Fruit fly (Drosophila melanogaster) whole organism, embryonic: ENCODE data around the gene Semp1.
A peak's percentile ranks its signal among the peaks of the same experiment; 100 is the strongest.

Experiments used
- Antp ChIP-seq: fragments of 200-800 bp; sonication (Bioruptor generic); optimal IDR thresholded peaks from 3 replicates; lab custom pipeline; 2016; ENCODE audit warnings: missing biosample characterization, missing genetic modification characterization
- CG10274 ChIP-seq: fragments of 200-800 bp; sonication (Bioruptor generic); optimal IDR thresholded peaks from 3 replicates; lab custom pipeline; 2017; ENCODE audit warnings: missing biosample characterization, mild to moderate bottlenecking, missing genetic modification characterization
- CG10654 ChIP-seq: fragments of 200-800 bp; sonication (Bioruptor generic); optimal IDR thresholded peaks from 2 replicates; lab custom pipeline; 2016; ENCODE audit warnings: missing biosample characterization, missing genetic modification characterization
- CG11093 ChIP-seq: fragments of 200-800 bp; sonication (Bioruptor generic); IDR thresholded peaks from 3 replicates; pipeline ENCODE4 v1.3.6; 2022; ENCODE audit warnings: missing biosample characterization, missing genetic modification characterization
- CG11695 ChIP-seq: fragments of 200-800 bp; sonication (Bioruptor generic); IDR thresholded peaks from 3 replicates; pipeline ENCODE4 v1.3.6; 2022; ENCODE audit warnings: missing biosample characterization, missing genetic modification characterization
- CG12769 ChIP-seq: fragments of 200-800 bp; sonication (Bioruptor generic); optimal IDR thresholded peaks from 2 replicates; lab custom pipeline; 2019; ENCODE audit warnings: missing biosample characterization, mild to moderate bottlenecking, missing genetic modification characterization, moderate library complexity
- CG13894 ChIP-seq: fragments of 200-800 bp; sonication (Bioruptor generic); optimal IDR thresholded peaks from 3 replicates; lab custom pipeline; 2018; ENCODE audit warnings: missing biosample characterization, mild to moderate bottlenecking, missing genetic modification characterization, moderate library complexity
- CG14667 ChIP-seq: fragments of 200-800 bp; sonication (Bioruptor generic); IDR thresholded peaks from 2 replicates; pipeline ENCODE4 v1.3.6; 2022; ENCODE audit warnings: missing biosample characterization, missing genetic modification characterization
- CG1603 ChIP-seq: fragments of 200-800 bp; sonication (Bioruptor generic); optimal IDR thresholded peaks from 2 replicates; lab custom pipeline; 2019; ENCODE audit warnings: missing biosample characterization, mild to moderate bottlenecking, missing genetic modification characterization, moderate library complexity
- CG16863 ChIP-seq: fragments of 200-800 bp; sonication (Bioruptor generic); optimal IDR thresholded peaks from 3 replicates; lab custom pipeline; 2016; ENCODE audit warnings: missing biosample characterization, missing genetic modification characterization
- CG18011 ChIP-seq: fragments of 200-800 bp; sonication (Bioruptor generic); optimal IDR thresholded peaks from 2 replicates; lab custom pipeline; 2017; ENCODE audit warnings: missing biosample characterization, missing genetic modification characterization, mild to moderate bottlenecking, moderate library complexity, missing genotype
- CG18599 ChIP-seq: fragments of 200-800 bp; sonication (Bioruptor generic); optimal IDR thresholded peaks from 3 replicates; lab custom pipeline; 2017; ENCODE audit warnings: missing biosample characterization, missing genetic modification characterization, mild to moderate bottlenecking, moderate library complexity, missing genetic modification reagents
- CG32532 ChIP-seq: fragments of 200-800 bp; sonication (Bioruptor generic); IDR thresholded peaks from 2 replicates; pipeline ENCODE4 v1.3.6; 2022; ENCODE audit warnings: missing biosample characterization, missing genetic modification characterization
- CG3281 ChIP-seq: fragments of 200-800 bp; sonication (Bioruptor generic); optimal IDR thresholded peaks from 3 replicates; lab custom pipeline; 2017; ENCODE audit warnings: missing biosample characterization, mild to moderate bottlenecking, missing genetic modification characterization
- CG34224 ChIP-seq: fragments of 200-800 bp; sonication (Bioruptor generic); IDR thresholded peaks from 3 replicates; pipeline ENCODE4 v1.3.6; 2022; ENCODE audit warnings: missing biosample characterization, missing genetic modification characterization; ENCODE audit not compliant: partially characterized antibody
- CG4360 ChIP-seq: fragments of 200-800 bp; sonication (Bioruptor generic); IDR thresholded peaks from 2 replicates; pipeline ENCODE4 v1.3.6; 2022; ENCODE audit warnings: missing biosample characterization, missing genetic modification characterization
- CG43689 ChIP-seq: fragments of 200-800 bp; sonication (Bioruptor generic); IDR thresholded peaks from 2 replicates; pipeline ENCODE4 v1.3.6; 2022; ENCODE audit warnings: missing biosample characterization, missing genetic modification characterization
- CG8290 ChIP-seq, 3 experiments: fragments of 200-800 bp; sonication (Bioruptor generic); optimal IDR thresholded peaks; 2 replicates each; lab custom pipeline; 2016 to 2019; ENCODE audit warnings: missing biosample characterization in 3 of 3, missing genetic modification characterization in 3 of 3, mild to moderate bottlenecking in 2 of 3, moderate library complexity in 1 of 3
- CHES-1-like ChIP-seq: fragments of 200-800 bp; sonication (Bioruptor generic); optimal IDR thresholded peaks from 2 replicates; lab custom pipeline; 2016; ENCODE audit warnings: missing biosample characterization, missing genetic modification characterization
- Dbx ChIP-seq: fragments of 200-800 bp; sonication (Bioruptor generic); IDR thresholded peaks from 3 replicates; pipeline ENCODE4 v1.3.6; 2022; ENCODE audit warnings: missing biosample characterization, missing genetic modification characterization
- Dip3 ChIP-seq: fragments of 200-800 bp; sonication (Bioruptor generic); optimal IDR thresholded peaks from 3 replicates; lab custom pipeline; 2016; ENCODE audit warnings: missing biosample characterization, missing genetic modification characterization
- Drgx ChIP-seq: fragments of 200-800 bp; sonication (Bioruptor generic); IDR thresholded peaks from 2 replicates; pipeline ENCODE4 v1.3.6; 2022; ENCODE audit warnings: missing biosample characterization, missing genetic modification characterization
- Eip74EF ChIP-seq, 2 experiments: fragments of 200-800 bp in 1 of 2; fragments of >200 bp in 1 of 2; sonication (Bioruptor generic) in 1 of 2; optimal IDR thresholded peaks; 2 replicates each; lab custom pipeline; 2017 to 2019; ENCODE audit warnings: missing biosample characterization in 2 of 2, missing genetic modification characterization in 2 of 2, mild to moderate bottlenecking in 1 of 2, moderate library complexity in 1 of 2
- Fer3 ChIP-seq: fragments of 200-800 bp; sonication (Bioruptor generic); optimal IDR thresholded peaks from 2 replicates; lab custom pipeline; 2018; ENCODE audit warnings: missing biosample characterization, mild to moderate bottlenecking, missing genetic modification characterization, moderate library complexity
- HHEX ChIP-seq: fragments of 200-800 bp; sonication (Bioruptor generic); optimal IDR thresholded peaks from 3 replicates; lab custom pipeline; 2017; ENCODE audit warnings: missing biosample characterization, mild to moderate bottlenecking, missing genetic modification characterization, missing genetic modification reagents
- HLH3B ChIP-seq: fragments of 200-800 bp; sonication (Bioruptor generic); IDR thresholded peaks from 2 replicates; pipeline ENCODE4 v1.3.6; 2022; ENCODE audit warnings: missing biosample characterization, missing genetic modification characterization
- HmgZ ChIP-seq: fragments of 200-800 bp; sonication (Bioruptor generic); optimal IDR thresholded peaks from 2 replicates; lab custom pipeline; 2018; ENCODE audit warnings: missing biosample characterization, mild to moderate bottlenecking, missing genetic modification characterization
- Myb ChIP-seq: fragments of 200-800 bp; sonication (Bioruptor generic); optimal IDR thresholded peaks from 2 replicates; lab custom pipeline; 2016; ENCODE audit warnings: missing biosample characterization, missing genetic modification characterization
- Sry-δ ChIP-seq: fragments of 200-800 bp; sonication (Bioruptor generic); optimal IDR thresholded peaks from 2 replicates; lab custom pipeline; 2016; ENCODE audit warnings: missing biosample characterization, missing genetic modification characterization
- al ChIP-seq: fragments of 200-800 bp; sonication (Bioruptor generic); IDR thresholded peaks from 2 replicates; pipeline ENCODE4 v1.3.6; 2022; ENCODE audit warnings: missing biosample characterization, missing genetic modification characterization
- bcd ChIP-seq: fragments of 200-800 bp; sonication (Bioruptor generic); optimal IDR thresholded peaks from 2 replicates; lab custom pipeline; 2017; ENCODE audit warnings: missing biosample characterization, mild to moderate bottlenecking, missing genetic modification characterization
- crp ChIP-seq, 2 experiments: fragments of 200-800 bp; sonication (Bioruptor generic); optimal IDR thresholded peaks; 2 replicates in 1 of 2; 3 replicates in 1 of 2; lab custom pipeline; 2017; ENCODE audit warnings: missing biosample characterization in 2 of 2, missing genetic modification characterization in 2 of 2, mild to moderate bottlenecking in 1 of 2, moderate library complexity in 1 of 2
- dan ChIP-seq: fragments of 200-800 bp; sonication (Bioruptor generic); IDR thresholded peaks from 2 replicates; pipeline ENCODE4 v1.3.6; 2022; ENCODE audit warnings: missing biosample characterization, missing genetic modification characterization
- dm ChIP-seq: fragments of 200-800 bp; sonication (Bioruptor generic); optimal IDR thresholded peaks from 3 replicates; lab custom pipeline; 2016; ENCODE audit warnings: missing biosample characterization, missing genetic modification characterization
- eve ChIP-seq, 2 experiments: fragments of >200 bp; optimal IDR thresholded peaks; 2 replicates each; lab custom pipeline; 2017; ENCODE audit warnings: missing biosample characterization in 2 of 2, missing genetic modification characterization in 2 of 2
- ftz-f1 ChIP-seq: fragments of 200-800 bp; sonication (Bioruptor generic); optimal IDR thresholded peaks from 2 replicates; lab custom pipeline; 2016; ENCODE audit warnings: missing biosample characterization, missing genetic modification characterization
- fu2 ChIP-seq: fragments of 200-800 bp; sonication (Bioruptor generic); optimal IDR thresholded peaks from 2 replicates; lab custom pipeline; 2016; ENCODE audit warnings: missing biosample characterization, missing genetic modification characterization
- lmd ChIP-seq: fragments of 200-800 bp; sonication (Bioruptor generic); IDR thresholded peaks from 2 replicates; pipeline ENCODE4 v1.3.6; 2022; ENCODE audit warnings: missing biosample characterization, missing genetic modification characterization
- nerfin-2 ChIP-seq: fragments of 200-800 bp; sonication (Bioruptor generic); IDR thresholded peaks from 2 replicates; pipeline ENCODE4 v1.3.6; 2022; ENCODE audit warnings: missing biosample characterization, missing genetic modification characterization; ENCODE audit not compliant: partially characterized antibody
- onecut ChIP-seq: fragments of 200-800 bp; sonication (Bioruptor generic); IDR thresholded peaks from 2 replicates; pipeline ENCODE4 v1.3.6; 2022; ENCODE audit warnings: missing biosample characterization, missing genetic modification characterization
- otp ChIP-seq: fragments of 200-800 bp; sonication (Bioruptor generic); IDR thresholded peaks from 3 replicates; pipeline ENCODE4, ENCODE4 v1.3.6; 2022; ENCODE audit warnings: missing biosample characterization, missing genetic modification characterization
- pan ChIP-seq, 4 experiments: fragments of >200 bp in 3 of 4; fragments of 200-800 bp in 1 of 4; sonication (Bioruptor generic) in 1 of 4; optimal IDR thresholded peaks in 3 of 4; IDR thresholded peaks in 1 of 4; 2 replicates each; pipeline versions ENCODE4 v1.3.6 to Lab custom; 2017 to 2022; ENCODE audit warnings: missing biosample characterization in 2 of 4, missing genetic modification characterization in 2 of 4, mixed read lengths in 1 of 4
- pros ChIP-seq: fragments of 200-800 bp; sonication (Bioruptor generic); optimal IDR thresholded peaks from 3 replicates; lab custom pipeline; 2019; ENCODE audit warnings: missing biosample characterization, mild to moderate bottlenecking, missing genetic modification characterization, moderate library complexity
- row ChIP-seq: fragments of 200-800 bp; sonication (Bioruptor generic); IDR thresholded peaks from 3 replicates; pipeline ENCODE4 v1.3.6; 2022; ENCODE audit warnings: missing biosample characterization, missing genetic modification characterization
- salm ChIP-seq: fragments of 200-800 bp; sonication (Bioruptor generic); optimal IDR thresholded peaks from 2 replicates; lab custom pipeline; 2018; ENCODE audit warnings: missing biosample characterization, mild to moderate bottlenecking, missing genetic modification characterization
- tap ChIP-seq: fragments of 200-800 bp; optimal IDR thresholded peaks from 3 replicates; lab custom pipeline; 2019; ENCODE audit warnings: missing biosample characterization, mild to moderate bottlenecking, missing genetic modification characterization, moderate library complexity
- tgo ChIP-seq: fragments of 200-800 bp; sonication (Bioruptor generic); IDR thresholded peaks from 3 replicates; pipeline ENCODE4 v1.3.6; 2022; ENCODE audit warnings: missing biosample characterization, missing genetic modification characterization
- vvl ChIP-seq: fragments of 200-800 bp; sonication (Bioruptor generic); IDR thresholded peaks from 2 replicates; pipeline ENCODE4 v1.3.6; 2022; ENCODE audit warnings: missing biosample characterization, missing genetic modification characterization

The Semp1 gene

DNA sequence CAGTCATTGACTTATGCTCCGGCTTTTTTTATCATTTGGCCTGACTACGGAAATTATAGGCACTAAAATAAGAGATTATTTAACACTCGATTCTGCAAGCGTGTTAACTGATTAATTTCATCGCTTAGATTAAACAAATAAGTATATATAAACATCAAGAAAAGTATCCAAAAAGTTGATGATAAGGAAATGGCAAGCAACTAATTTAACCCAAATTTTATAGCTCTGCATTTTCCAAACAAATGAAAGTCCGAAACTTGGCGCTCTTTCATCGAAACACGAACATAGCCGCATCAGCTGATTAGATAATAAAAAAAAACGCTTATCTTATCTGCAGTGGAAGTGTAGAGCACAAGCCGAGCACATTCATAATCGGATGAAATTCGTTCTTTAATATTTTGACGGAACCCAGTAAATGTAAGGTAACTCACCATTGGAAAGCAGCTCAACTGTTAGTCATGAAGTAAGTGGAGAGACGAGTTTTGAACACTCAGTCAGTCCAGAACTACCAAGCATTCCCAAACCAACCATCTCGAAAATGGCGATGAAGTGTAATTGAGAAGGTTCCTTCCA is 16.5 kb upstream of the Semp1 start, which contains the start of gene CG18480 (continued):
- TF ChIP-seq CG34224 (no peak), Drgx (GFP tag; lab: Robert Waterston, UW) (no peak), bcd (peak; percentile 8), CG10274 (GFP tag; lab: Kevin White, UChicago) (peak; percentile 94), CG10654 (GFP tag; lab: Kevin White, UChicago) (peak; percentile 7), fu2 (GFP tag; lab: Kevin White, UChicago) (peak; percentile 47), CG4360 (GFP tag; lab: Robert Waterston, UW) (no peak), CG1603 (tag; lab: Kevin White, UChicago) (no peak), Antp (peak; percentile 55), Myb (GFP tag; lab: Kevin White, UChicago) (peak; percentile 21), dan (GFP tag; lab: Robert Waterston, UW) (no peak), eve (GFP tag; optimal IDR thresholded peaks at IDR 0.05; lab: Kevin White, UChicago) (no peak), salm (tag; lab: Kevin White, UChicago) (no peak), CG18599 (GFP tag; lab: Kevin White, UChicago) (peak; percentile 82), HmgZ (tag; lab: Kevin White, UChicago) (peak; percentile 54), CG32532 (GFP tag; lab: Robert Waterston, UW) (peak; percentile 69), ftz-f1 (GFP tag; lab: Kevin White, UChicago) (no peak), CG43689 (GFP tag; lab: Robert Waterston, UW) (no peak), vvl (GFP tag; lab: Robert Waterston, UW) (no peak; the same call in 1 of the 2 replicates), al (GFP tag; lab: Robert Waterston, UW) (peak; percentile 44; the same call in 1 of the 2 replicates), Eip74EF (GFP tag; optimal IDR thresholded peaks at IDR 0.05; lab: Kevin White, UChicago) (no peak), CG18011 (no peak), nerfin-2 (GFP tag; lab: Robert Waterston, UW) (no peak), dm (GFP tag; lab: Kevin White, UChicago) (peak; percentile 2), CG11695 (GFP tag; lab: Robert Waterston, UW) (peak; percentile 56; the same call in 2 of the 3 replicates), Sry-δ (no peak), pros (GFP tag; lab: Kevin White, UChicago) (no peak), CG14667 (GFP tag; lab: Robert Waterston, UW) (0 out of 2 replicates have a peak, but pooled peaks have one; percentile 12), onecut (GFP tag; lab: Robert Waterston, UW) (peak; percentile 46; the same call in 1 of the 2 replicates), tap (tag; lab: Kevin White, UChicago) (no peak), CG8290 (GFP tag; optimal IDR thresholded peaks at IDR 0.05; lab: Kevin White, UChicago) (no peak), CG8290 (tag; optimal IDR thresholded peaks at IDR 0.05; lab: Kevin White, UChicago) (peak in 1 of 2 experiments; percentile 78), HLH3B (0 out of 2 replicates have a peak, but pooled peaks have one; percentile 44), Dbx (GFP tag; lab: Robert Waterston, UW) (0 out of 3 replicates have a peak, but pooled peaks have one; percentile 52), CHES-1-like (GFP tag; lab: Kevin White, UChicago) (peak; percentile 47), tgo (GFP tag; lab: Robert Waterston, UW) (peak; percentile 20; the same call in 1 of the 3 replicates), otp (GFP tag; lab: Robert Waterston, UW) (0 out of 3 replicates have a peak, but pooled peaks have one; percentile 45), row (peak; percentile 91), Dip3 (GFP tag; lab: Kevin White, UChicago) (peak; percentile 42), Fer3 (peak; percentile 42), CG16863 (peak; percentile 0), lmd (GFP tag; lab: Robert Waterston, UW) (peak; percentile 37; the same call in 1 of the 2 replicates), crp (GFP tag; optimal IDR thresholded peaks at IDR 0.05; lab: Kevin White, UChicago) (peak in 1 of 2 experiments; percentile 25), pan (optimal IDR thresholded peaks at IDR 0.05; lab: Kevin White, UChicago) (no peak), pan (GFP tag; optimal IDR thresholded peaks at IDR 0.05 in 1 of 2, IDR thresholded peaks at IDR 0.05 in 1 of 2) (peak in 1 of 2 experiments; percentile 46), CG13894 (tag; lab: Kevin White, UChicago) (peak; percentile 50), CG3281 (GFP tag; lab: Kevin White, UChicago) (peak; percentile 41), CG12769 (tag; lab: Kevin White, UChicago) (peak; percentile 57), HHEX (GFP tag; lab: Kevin White, UChicago) (peak; percentile 25), CG11093 (no peak)
